Worm (Caenorhabditis elegans): ENCODE measurements around the gene ZK185.5.

DNA sequence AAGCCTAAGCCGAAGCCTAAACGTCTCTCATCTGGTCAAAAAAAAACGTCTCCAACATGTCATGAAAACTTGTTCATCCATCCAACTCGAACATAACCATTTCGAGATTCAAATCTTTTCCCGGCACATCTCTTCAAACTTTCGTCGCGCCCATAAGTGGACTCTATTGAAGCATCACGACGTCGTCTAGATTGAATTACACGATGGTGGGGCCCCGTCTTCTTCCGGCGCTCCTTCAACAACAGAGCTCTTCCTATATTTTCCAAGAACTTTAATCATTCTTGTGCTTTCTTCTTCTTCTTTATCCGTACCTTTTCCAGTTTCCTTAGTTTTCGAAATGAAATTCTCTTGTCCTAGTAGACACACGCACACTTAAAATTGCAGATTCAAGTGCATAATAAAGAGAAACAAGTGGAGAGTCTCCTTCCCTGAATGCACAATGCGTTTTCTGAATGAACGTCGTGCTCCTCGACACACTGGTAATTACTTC lies 22.7 kb upstream of the ZK185.5 start, which contains the start of gene F28E10.1:
- TF ChIP-seq dao-5 (tag; optimal IDR thresholded peaks at IDR 0.05) (no peak), him-1 (tag; optimal IDR thresholded peaks at IDR 0.05) (no peak)
